Fruit fly (Drosophila melanogaster) whole organism, embryonic: ENCODE data around the gene Lipt2.

Source experiments
- CG11696 ChIP-seq: fragments of 200-800 bp; sonication (Bioruptor generic); IDR thresholded peaks from 2 replicates; pipeline ENCODE4 v1.3.6; 2022; ENCODE audit warnings: missing biosample characterization, missing genetic modification characterization
- CG11723 ChIP-seq: fragments of 200-800 bp; sonication (Bioruptor generic); optimal IDR thresholded peaks from 2 replicates; lab custom pipeline; 2017; ENCODE audit warnings: missing biosample characterization, mild to moderate bottlenecking, missing genetic modification characterization
- CG13424 ChIP-seq: fragments of 200-800 bp; sonication (Bioruptor generic); optimal IDR thresholded peaks from 2 replicates; lab custom pipeline; 2019; ENCODE audit warnings: missing biosample characterization, mild to moderate bottlenecking, missing genetic modification characterization, moderate library complexity
- CG14710 ChIP-seq: fragments of 200-800 bp; sonication (Bioruptor generic); optimal IDR thresholded peaks from 3 replicates; lab custom pipeline; 2019; ENCODE audit warnings: missing biosample characterization, mild to moderate bottlenecking, missing genetic modification characterization, moderate library complexity
- CG15514 ChIP-seq: fragments of 200-800 bp; sonication (Bioruptor generic); optimal IDR thresholded peaks from 3 replicates; lab custom pipeline; 2017; ENCODE audit warnings: missing biosample characterization, missing genetic modification characterization, mild to moderate bottlenecking, moderate library complexity, missing genetic modification reagents
- CG17186 ChIP-seq: fragments of 200-800 bp; sonication (Bioruptor generic); optimal IDR thresholded peaks from 3 replicates; lab custom pipeline; 2017; ENCODE audit warnings: missing biosample characterization, missing genetic modification reagents, missing genetic modification characterization
- CG17802 ChIP-seq: fragments of 200-800 bp; sonication (Bioruptor generic); optimal IDR thresholded peaks from 2 replicates; lab custom pipeline; 2018; ENCODE audit warnings: missing biosample characterization, mild to moderate bottlenecking, missing genetic modification characterization, moderate library complexity
- CG18599 ChIP-seq: fragments of 200-800 bp; sonication (Bioruptor generic); optimal IDR thresholded peaks from 3 replicates; lab custom pipeline; 2017; ENCODE audit warnings: missing biosample characterization, missing genetic modification characterization, mild to moderate bottlenecking, moderate library complexity, missing genetic modification reagents
- CG2120 ChIP-seq: fragments of 200-800 bp; sonication (Bioruptor generic); optimal IDR thresholded peaks from 3 replicates; lab custom pipeline; 2016; ENCODE audit warnings: missing biosample characterization, missing genetic modification characterization
- CG2199 ChIP-seq: fragments of 200-800 bp; sonication (Bioruptor generic); IDR thresholded peaks from 3 replicates; pipeline ENCODE4 v1.3.6; 2022; ENCODE audit warnings: missing biosample characterization, missing genetic modification characterization
- CG32532 ChIP-seq: fragments of 200-800 bp; sonication (Bioruptor generic); IDR thresholded peaks from 2 replicates; pipeline ENCODE4 v1.3.6; 2022; ENCODE audit warnings: missing biosample characterization, missing genetic modification characterization
- CG33557 ChIP-seq: fragments of 200-800 bp; sonication (Bioruptor generic); optimal IDR thresholded peaks from 2 replicates; lab custom pipeline; 2019; ENCODE audit warnings: missing biosample characterization, mild to moderate bottlenecking, missing genetic modification characterization, moderate library complexity
- CG4360 ChIP-seq: fragments of 200-800 bp; sonication (Bioruptor generic); IDR thresholded peaks from 2 replicates; pipeline ENCODE4 v1.3.6; 2022; ENCODE audit warnings: missing biosample characterization, missing genetic modification characterization
- CG6765 ChIP-seq: fragments of 200-800 bp; sonication (Bioruptor generic); optimal IDR thresholded peaks from 3 replicates; lab custom pipeline; 2017; ENCODE audit warnings: missing biosample characterization, mild to moderate bottlenecking, missing genetic modification characterization
- CG6813 ChIP-seq: fragments of 200-800 bp; sonication (Bioruptor generic); optimal IDR thresholded peaks from 2 replicates; lab custom pipeline; 2017; ENCODE audit warnings: missing biosample characterization, missing genetic modification characterization, mild to moderate bottlenecking, moderate library complexity, missing genetic modification reagents
- CG7963 ChIP-seq: fragments of 200-800 bp; sonication (Bioruptor generic); IDR thresholded peaks from 3 replicates; pipeline ENCODE4 v1.3.6; 2022; ENCODE audit warnings: missing biosample characterization, missing genetic modification characterization; ENCODE audit not compliant: partially characterized antibody
- CG8924 ChIP-seq: fragments of 200-800 bp; optimal IDR thresholded peaks from 3 replicates; lab custom pipeline; 2019; ENCODE audit warnings: missing biosample characterization, mild to moderate bottlenecking, missing genetic modification characterization, moderate library complexity
- Dad ChIP-seq: fragments of 200-800 bp; sonication (Bioruptor generic); optimal IDR thresholded peaks from 3 replicates; lab custom pipeline; 2016; ENCODE audit warnings: missing biosample characterization, missing genetic modification characterization
- Elba2 ChIP-seq: fragments of 200-800 bp; sonication (Bioruptor generic); optimal IDR thresholded peaks from 3 replicates; lab custom pipeline; 2016; ENCODE audit warnings: missing biosample characterization, missing genetic modification characterization
- Hr3 ChIP-seq: fragments of 200-800 bp; sonication (Bioruptor generic); optimal IDR thresholded peaks from 3 replicates; lab custom pipeline; 2016; ENCODE audit warnings: missing biosample characterization, missing genetic modification characterization
- Hr51 ChIP-seq, 2 experiments: fragments of 200-800 bp; sonication (Bioruptor generic); optimal IDR thresholded peaks; 2 replicates in 1 of 2; 3 replicates in 1 of 2; lab custom pipeline; 2016 to 2018; ENCODE audit warnings: missing biosample characterization in 2 of 2, missing genetic modification characterization in 2 of 2, mild to moderate bottlenecking in 1 of 2, moderate library complexity in 1 of 2
- Jarid2 ChIP-seq: fragments of 200-800 bp; sonication (Bioruptor generic); optimal IDR thresholded peaks from 3 replicates; lab custom pipeline; 2017; ENCODE audit warnings: mild to moderate bottlenecking, missing biosample characterization, missing genetic modification reagents, missing genetic modification characterization
- NFAT ChIP-seq: fragments of 200-800 bp; sonication (Bioruptor generic); IDR thresholded peaks from 2 replicates; pipeline ENCODE4 v1.3.6; 2022; ENCODE audit warnings: missing biosample characterization, missing genetic modification characterization
- Rfx ChIP-seq: fragments of 200-800 bp; sonication (Bioruptor generic); IDR thresholded peaks from 2 replicates; pipeline ENCODE4 v1.3.6; 2022; ENCODE audit warnings: missing biosample characterization, missing genetic modification characterization
- Scr ChIP-seq: fragments of 200-800 bp; sonication (Bioruptor generic); IDR thresholded peaks from 2 replicates; pipeline ENCODE4 v1.3.6; 2022; ENCODE audit warnings: missing biosample characterization, missing genetic modification characterization; ENCODE audit not compliant: partially characterized antibody
- Taf1 ChIP-seq: fragments of 200-800 bp; sonication (Bioruptor generic); IDR thresholded peaks from 2 replicates; pipeline ENCODE4 v1.3.6; 2022; ENCODE audit warnings: missing biosample characterization, missing genetic modification characterization
- abd-A ChIP-seq: fragments of 200-800 bp; sonication (Bioruptor generic); optimal IDR thresholded peaks from 3 replicates; lab custom pipeline; 2019; ENCODE audit warnings: missing biosample characterization, mild to moderate bottlenecking, missing genetic modification characterization, moderate library complexity
- bbx ChIP-seq: fragments of 200-800 bp; sonication (Bioruptor generic); IDR thresholded peaks from 2 replicates; pipeline ENCODE4 v1.3.6; 2022; ENCODE audit warnings: missing biosample characterization, missing genetic modification characterization; ENCODE audit not compliant: partially characterized antibody
- ci ChIP-seq: fragments of 200-800 bp; sonication (Bioruptor generic); IDR thresholded peaks from 3 replicates; pipeline ENCODE4 v1.3.6; 2022; ENCODE audit warnings: missing biosample characterization, missing genetic modification characterization
- disco-r ChIP-seq: fragments of 200-800 bp; sonication (Bioruptor generic); optimal IDR thresholded peaks from 2 replicates; lab custom pipeline; 2016; ENCODE audit warnings: missing biosample characterization, missing genetic modification characterization
- dm ChIP-seq: fragments of 200-800 bp; sonication (Bioruptor generic); optimal IDR thresholded peaks from 3 replicates; lab custom pipeline; 2016; ENCODE audit warnings: missing biosample characterization, missing genetic modification characterization
- eyg ChIP-seq: fragments of 200-800 bp; sonication (Bioruptor generic); optimal IDR thresholded peaks from 3 replicates; lab custom pipeline; 2016; ENCODE audit warnings: missing biosample characterization, missing genetic modification characterization
- fu2 ChIP-seq: fragments of 200-800 bp; sonication (Bioruptor generic); optimal IDR thresholded peaks from 2 replicates; lab custom pipeline; 2016; ENCODE audit warnings: missing biosample characterization, missing genetic modification characterization
- her ChIP-seq: fragments of 200-800 bp; sonication (Bioruptor generic); optimal IDR thresholded peaks from 2 replicates; lab custom pipeline; 2016; ENCODE audit warnings: missing biosample characterization, missing genetic modification characterization
- jumu ChIP-seq: fragments of 200-800 bp; sonication (Bioruptor generic); optimal IDR thresholded peaks from 3 replicates; lab custom pipeline; 2016; ENCODE audit warnings: missing biosample characterization, missing genetic modification characterization
- kni ChIP-seq: fragments of 200-800 bp; sonication (Bioruptor generic); optimal IDR thresholded peaks from 3 replicates; lab custom pipeline; 2017; ENCODE audit warnings: mild to moderate bottlenecking, missing biosample characterization, missing genetic modification reagents, missing genetic modification characterization
- lab ChIP-seq: fragments of 200-800 bp; sonication (Bioruptor generic); optimal IDR thresholded peaks from 3 replicates; lab custom pipeline; 2017; ENCODE audit warnings: missing biosample characterization, missing genetic modification characterization, mild to moderate bottlenecking, moderate library complexity, missing genetic modification reagents
- nau ChIP-seq: fragments of 200-800 bp; sonication (Bioruptor generic); optimal IDR thresholded peaks from 3 replicates; lab custom pipeline; 2017; ENCODE audit warnings: missing biosample characterization, mild to moderate bottlenecking, missing genetic modification characterization, missing genetic modification reagents
- nerfin-1 ChIP-seq: fragments of 200-800 bp; sonication (Bioruptor generic); optimal IDR thresholded peaks from 3 replicates; lab custom pipeline; 2019; ENCODE audit warnings: missing biosample characterization, mild to moderate bottlenecking, missing genetic modification characterization, moderate library complexity
- onecut ChIP-seq: fragments of 200-800 bp; sonication (Bioruptor generic); IDR thresholded peaks from 2 replicates; pipeline ENCODE4 v1.3.6; 2022; ENCODE audit warnings: missing biosample characterization, missing genetic modification characterization
- otp ChIP-seq: fragments of 200-800 bp; sonication (Bioruptor generic); IDR thresholded peaks from 3 replicates; pipeline ENCODE4, ENCODE4 v1.3.6; 2022; ENCODE audit warnings: missing biosample characterization, missing genetic modification characterization
- ranshi ChIP-seq: fragments of 200-800 bp; sonication (Bioruptor generic); IDR thresholded peaks from 2 replicates; pipeline ENCODE4 v1.3.6; 2022; ENCODE audit warnings: missing biosample characterization, missing genetic modification characterization
- sens ChIP-seq: fragments of 200-800 bp; sonication (Bioruptor generic); peaks from one replicate; lab custom pipeline; 2016; ENCODE audit warnings: missing biosample characterization, missing genetic modification characterization
- sens-2 ChIP-seq: fragments of 200-800 bp; sonication (Bioruptor generic); IDR thresholded peaks from 2 replicates; pipeline ENCODE4 v1.3.6; 2022; ENCODE audit warnings: missing biosample characterization, missing genetic modification characterization
- tna ChIP-seq: fragments of 200-800 bp; sonication (Bioruptor generic); IDR thresholded peaks from 2 replicates; pipeline ENCODE4 v1.3.6; 2022; ENCODE audit warnings: missing biosample characterization, missing genetic modification characterization; ENCODE audit not compliant: partially characterized antibody
- twi ChIP-seq: fragments of 200-800 bp; optimal IDR thresholded peaks from 2 replicates; lab custom pipeline; 2019; ENCODE audit warnings: missing biosample characterization, mild to moderate bottlenecking, missing genetic modification characterization, moderate library complexity
- zfh1 ChIP-seq: fragments of 200-800 bp; sonication (Bioruptor generic); IDR thresholded peaks from 3 replicates; pipeline ENCODE4 v1.3.6; 2022; ENCODE audit warnings: missing biosample characterization, missing genetic modification characterization

Lipt2 gene

dm6 chr3R:4453213-4453956 lies 16.3 kb upstream of the Lipt2 start (continued):
- TF ChIP-seq fu2 (GFP tag; lab: Kevin White, UChicago) (no peak), CG6765 (GFP tag; lab: Kevin White, UChicago) (peak; percentile 28), Rfx (peak; percentile 18; the same call in 1 of the 2 replicates), CG14710 (tag; lab: Kevin White, UChicago) (no peak), eyg (peak; percentile 2), CG4360 (GFP tag; lab: Robert Waterston, UW) (peak; percentile 52; the same call in 1 of the 2 replicates), CG6813 (GFP tag; lab: Kevin White, UChicago) (peak; percentile 34), Dad (GFP tag; lab: Kevin White, UChicago) (peak; percentile 37), ci (GFP tag; lab: Robert Waterston, UW) (peak; percentile 79; the same call in 2 of the 3 replicates), zfh1 (0 out of 3 replicates have a peak, but pooled peaks have one; percentile 15), ranshi (GFP tag; lab: Robert Waterston, UW) (peak; percentile 33; the same call in 1 of the 2 replicates), Hr51 (GFP tag; optimal IDR thresholded peaks at IDR 0.05; lab: Kevin White, UChicago) (peak in 1 of 2 experiments; percentile 10), CG13424 (no peak), Scr (GFP tag; lab: Robert Waterston, UW) (0 out of 2 replicates have a peak, but pooled peaks have one; percentile 47), CG7963 (GFP tag; lab: Robert Waterston, UW) (peak; percentile 46; the same call in 1 of the 3 replicates), disco-r (GFP tag; lab: Kevin White, UChicago) (peak; percentile 1), nerfin-1 (no peak), Elba2 (no peak), kni (GFP tag; lab: Kevin White, UChicago) (peak; percentile 91), sens-2 (GFP tag; lab: Robert Waterston, UW) (peak; percentile 34; the same call in 1 of the 2 replicates), sens (GFP tag; lab: Kevin White, UChicago) (peak; percentile 74), CG2120 (GFP tag; lab: Kevin White, UChicago) (peak; percentile 7), CG11723 (peak; percentile 30), CG11696 (0 out of 2 replicates have a peak, but pooled peaks have one; percentile 46), CG17186 (no peak), twi (tag; lab: Kevin White, UChicago) (no peak), onecut (GFP tag; lab: Robert Waterston, UW) (peak; percentile 34), her (peak; percentile 10), otp (peak; percentile 30; the same call in 1 of the 3 replicates), CG32532 (GFP tag; lab: Robert Waterston, UW) (peak; percentile 70; the same call in 1 of the 2 replicates), Hr3 (GFP tag; lab: Kevin White, UChicago) (no peak), NFAT (GFP tag; lab: Robert Waterston, UW) (0 out of 2 replicates have a peak, but pooled peaks have one; percentile 28), CG33557 (GFP tag; lab: Kevin White, UChicago) (no peak), lab (GFP tag; lab: Kevin White, UChicago) (peak; percentile 51), CG2199 (GFP tag; lab: Robert Waterston, UW) (0 out of 3 replicates have a peak, but pooled peaks have one; percentile 16), CG8924 (tag; lab: Kevin White, UChicago) (peak; percentile 18), Jarid2 (GFP tag; lab: Kevin White, UChicago) (peak; percentile 61), Taf1 (no peak), nau (GFP tag; lab: Kevin White, UChicago) (peak; percentile 57), CG18599 (GFP tag; lab: Kevin White, UChicago) (peak; percentile 57), CG17802 (tag; lab: Kevin White, UChicago) (no peak), tna (peak; percentile 22; the same call in 1 of the 2 replicates), bbx (GFP tag; lab: Robert Waterston, UW) (peak; percentile 59), jumu (GFP tag; lab: Kevin White, UChicago) (peak; percentile 40), dm (GFP tag; lab: Kevin White, UChicago) (peak; percentile 72), abd-A (tag; lab: Kevin White, UChicago) (peak; percentile 81), CG15514 (GFP tag; lab: Kevin White, UChicago) (peak; percentile 34)
